Worm (Caenorhabditis elegans) whole organism, late embryonic: Measurements from ENCODE around the gene snfc-5.
"Not testable (repeated sequence)": the region's sequence is repeated elsewhere in the genome, so short reads cannot be mapped to it uniquely, and the experiment has no call there.

Experiments
- dmd-4 ChIP-seq: sonication (generic microtip); optimal IDR thresholded peaks from 2 replicates; lab custom pipeline; 2016; ENCODE audit warnings: borderline replicate concordance, missing genetic modification characterization, missing compliant biosample characterization
- nhr-11 ChIP-seq: fragments of 150-350 bp; optimal IDR thresholded peaks from 2 replicates; lab custom pipeline; 2014; ENCODE audit warnings: missing biosample characterization, missing genetic modification characterization
- zip-5 ChIP-seq: sonication (generic microtip); optimal IDR thresholded peaks from 2 replicates; lab custom pipeline; 2016; ENCODE audit warnings: missing genetic modification characterization, missing compliant biosample characterization

ce11 chrIII:4414041-4414440, 9.5 kb downstream of the snfc-5 start:
- TF ChIP-seq dmd-4, nhr-11 (tag; lab: Kevin White, UChicago): not testable (repeated sequence)
- peak; percentile 8 for TF ChIP-seq zip-5 (tag; lab: Kevin White, UChicago)
